Fruit fly (Drosophila melanogaster) whole organism, embryonic: ENCODE results near the gene ebd1.

Source experiments
- Awh ChIP-seq: fragments of 200-800 bp; sonication (Bioruptor generic); IDR thresholded peaks from 2 replicates; pipeline ENCODE4, ENCODE4 v1.3.6; 2022; ENCODE audit warnings: missing biosample characterization, missing genetic modification characterization
- BtbVII ChIP-seq: fragments of 200-800 bp; sonication (Bioruptor generic); optimal IDR thresholded peaks from 3 replicates; lab custom pipeline; 2017; ENCODE audit warnings: missing biosample characterization, mild to moderate bottlenecking, missing genetic modification characterization
- CG10274 ChIP-seq: fragments of 200-800 bp; sonication (Bioruptor generic); optimal IDR thresholded peaks from 3 replicates; lab custom pipeline; 2017; ENCODE audit warnings: missing biosample characterization, mild to moderate bottlenecking, missing genetic modification characterization
- CG10321 ChIP-seq: fragments of 200-800 bp; sonication (Bioruptor generic); IDR thresholded peaks from 2 replicates; pipeline ENCODE4 v1.3.6; 2022; ENCODE audit warnings: missing biosample characterization, missing genetic modification characterization
- CG11695 ChIP-seq: fragments of 200-800 bp; sonication (Bioruptor generic); IDR thresholded peaks from 3 replicates; pipeline ENCODE4 v1.3.6; 2022; ENCODE audit warnings: missing biosample characterization, missing genetic modification characterization
- CG1647 ChIP-seq: fragments of 200-800 bp; sonication (Bioruptor generic); optimal IDR thresholded peaks from 3 replicates; lab custom pipeline; 2016; ENCODE audit warnings: missing biosample characterization, missing genetic modification characterization
- CG17385 ChIP-seq: fragments of 200-800 bp; sonication (Bioruptor generic); optimal IDR thresholded peaks from 3 replicates; lab custom pipeline; 2018; ENCODE audit warnings: missing biosample characterization, mild to moderate bottlenecking, missing genetic modification characterization
- CG18619 ChIP-seq: fragments of 200-800 bp; sonication (Bioruptor generic); optimal IDR thresholded peaks from 3 replicates; lab custom pipeline; 2017; ENCODE audit warnings: missing biosample characterization, mild to moderate bottlenecking, missing genetic modification characterization
- CG2199 ChIP-seq: fragments of 200-800 bp; sonication (Bioruptor generic); IDR thresholded peaks from 3 replicates; pipeline ENCODE4 v1.3.6; 2022; ENCODE audit warnings: missing biosample characterization, missing genetic modification characterization
- CG2678 ChIP-seq: fragments of 200-800 bp; sonication (Bioruptor generic); optimal IDR thresholded peaks from 3 replicates; lab custom pipeline; 2019; ENCODE audit warnings: missing biosample characterization, mild to moderate bottlenecking, missing genetic modification characterization, moderate library complexity
- CG3847 ChIP-seq: fragments of 200-800 bp; sonication (Bioruptor generic); IDR thresholded peaks from 2 replicates; pipeline ENCODE4 v1.3.6; 2022; ENCODE audit warnings: missing biosample characterization, missing genetic modification characterization
- CG4820 ChIP-seq: fragments of 200-800 bp; sonication (Bioruptor generic); optimal IDR thresholded peaks from 3 replicates; lab custom pipeline; 2016; ENCODE audit warnings: missing biosample characterization, missing genetic modification characterization
- CG4854 ChIP-seq: fragments of 200-800 bp; sonication (Bioruptor generic); optimal IDR thresholded peaks from 2 replicates; lab custom pipeline; 2016; ENCODE audit warnings: missing biosample characterization, missing genetic modification characterization, inconsistent platforms
- CG5953 ChIP-seq: fragments of 200-800 bp; sonication (Bioruptor generic); IDR thresholded peaks from 2 replicates; pipeline ENCODE4 v1.3.6; 2022; ENCODE audit warnings: missing biosample characterization, missing genetic modification characterization
- CG6689 ChIP-seq: fragments of 200-800 bp; sonication (Bioruptor generic); IDR thresholded peaks from 2 replicates; pipeline ENCODE4 v1.3.6; 2022; ENCODE audit warnings: missing biosample characterization, missing genetic modification characterization
- CG7928 ChIP-seq: fragments of 200-800 bp; sonication (Bioruptor generic); optimal IDR thresholded peaks from 2 replicates; lab custom pipeline; 2017; ENCODE audit warnings: missing biosample characterization, mild to moderate bottlenecking, missing genetic modification characterization
- CG8924 ChIP-seq: fragments of 200-800 bp; optimal IDR thresholded peaks from 3 replicates; lab custom pipeline; 2019; ENCODE audit warnings: missing biosample characterization, mild to moderate bottlenecking, missing genetic modification characterization, moderate library complexity
- D ChIP-seq, 2 experiments: fragments of 200-800 bp in 1 of 2; fragments of >200 bp in 1 of 2; sonication (Bioruptor generic) in 1 of 2; optimal IDR thresholded peaks; 2 replicates in 1 of 2; 3 replicates in 1 of 2; lab custom pipeline; 2017; ENCODE audit warnings: mild to moderate bottlenecking in 1 of 2, missing biosample characterization in 1 of 2, missing genetic modification characterization in 1 of 2, missing genetic modification reagents in 1 of 2
- Ets65A ChIP-seq: fragments of 200-800 bp; sonication (Bioruptor generic); peaks from one replicate; lab custom pipeline; 2016; ENCODE audit warnings: missing biosample characterization, missing genetic modification characterization
- Gug ChIP-seq: fragments of 200-800 bp; sonication (Bioruptor generic); IDR thresholded peaks from 4 replicates; pipeline ENCODE4 v1.3.6; 2022; ENCODE audit warnings: missing biosample characterization, missing genetic modification characterization
- H15 ChIP-seq: fragments of 200-800 bp; sonication (Bioruptor generic); IDR thresholded peaks from 3 replicates; pipeline ENCODE4 v1.3.6; 2022; ENCODE audit warnings: missing biosample characterization, missing genetic modification characterization
- HmgD ChIP-seq: fragments of 200-800 bp; sonication (Bioruptor generic); optimal IDR thresholded peaks from 3 replicates; lab custom pipeline; 2016; ENCODE audit warnings: missing biosample characterization, missing genetic modification characterization
- Hsf ChIP-seq: fragments of 200-800 bp; sonication (Bioruptor generic); optimal IDR thresholded peaks from 3 replicates; lab custom pipeline; 2016; ENCODE audit warnings: missing biosample characterization, missing genetic modification characterization
- Lhr ChIP-seq: fragments of 200-800 bp; sonication (Bioruptor generic); optimal IDR thresholded peaks from 3 replicates; lab custom pipeline; 2017; ENCODE audit warnings: mild to moderate bottlenecking, missing biosample characterization, missing genetic modification reagents, missing genetic modification characterization
- Mrtf ChIP-seq: fragments of 200-800 bp; sonication (Bioruptor generic); IDR thresholded peaks from 3 replicates; pipeline ENCODE4 v1.3.6; 2022; ENCODE audit warnings: missing biosample characterization, missing genetic modification characterization
- Myb ChIP-seq: fragments of 200-800 bp; sonication (Bioruptor generic); optimal IDR thresholded peaks from 2 replicates; lab custom pipeline; 2016; ENCODE audit warnings: missing biosample characterization, missing genetic modification characterization
- NK7.1 ChIP-seq: fragments of 200-800 bp; sonication (Bioruptor generic); optimal IDR thresholded peaks from 3 replicates; lab custom pipeline; 2016; ENCODE audit warnings: missing biosample characterization, missing genetic modification characterization
- Taf1 ChIP-seq: fragments of 200-800 bp; sonication (Bioruptor generic); IDR thresholded peaks from 2 replicates; pipeline ENCODE4 v1.3.6; 2022; ENCODE audit warnings: missing biosample characterization, missing genetic modification characterization
- Xbp1 ChIP-seq: fragments of 200-800 bp; sonication (Bioruptor generic); optimal IDR thresholded peaks from 3 replicates; lab custom pipeline; 2016; ENCODE audit warnings: missing biosample characterization, mild to moderate bottlenecking, missing genetic modification characterization
- bab2 ChIP-seq: fragments of 200-800 bp; sonication (Bioruptor generic); optimal IDR thresholded peaks from 2 replicates; lab custom pipeline; 2016; ENCODE audit warnings: missing biosample characterization, missing genetic modification characterization
- chinmo ChIP-seq: fragments of 200-800 bp; sonication (Bioruptor generic); IDR thresholded peaks from 4 replicates; pipeline ENCODE4 v1.3.6; 2022; ENCODE audit warnings: missing biosample characterization, missing genetic modification characterization; ENCODE audit not compliant: partially characterized antibody
- dysf ChIP-seq: fragments of 200-800 bp; sonication (Bioruptor generic); IDR thresholded peaks from 3 replicates; pipeline ENCODE4 v1.3.6; 2022; ENCODE audit warnings: missing biosample characterization, missing genetic modification characterization
- fd102C ChIP-seq: fragments of 200-800 bp; sonication (Bioruptor generic); optimal IDR thresholded peaks from 2 replicates; lab custom pipeline; 2018; ENCODE audit warnings: missing biosample characterization, mild to moderate bottlenecking, missing genetic modification characterization, moderate library complexity
- fd64A ChIP-seq: fragments of 200-800 bp; sonication (Bioruptor generic); optimal IDR thresholded peaks from 3 replicates; lab custom pipeline; 2018; ENCODE audit warnings: missing biosample characterization, mild to moderate bottlenecking, missing genetic modification characterization
- ftz-f1 ChIP-seq: fragments of 200-800 bp; sonication (Bioruptor generic); optimal IDR thresholded peaks from 2 replicates; lab custom pipeline; 2016; ENCODE audit warnings: missing biosample characterization, missing genetic modification characterization
- gcm ChIP-seq: fragments of 200-800 bp; sonication (Bioruptor generic); optimal IDR thresholded peaks from 2 replicates; lab custom pipeline; 2019; ENCODE audit warnings: missing biosample characterization, mild to moderate bottlenecking, missing genetic modification characterization, moderate library complexity
- gfzf ChIP-seq: fragments of 200-800 bp; sonication (Bioruptor generic); optimal IDR thresholded peaks from 2 replicates; lab custom pipeline; 2016; ENCODE audit warnings: missing biosample characterization, mild to moderate bottlenecking, missing genetic modification characterization, moderate library complexity
- hb ChIP-seq: fragments of 200-800 bp; sonication (Bioruptor generic); IDR thresholded peaks from 3 replicates; pipeline ENCODE4 v1.3.6; 2022; ENCODE audit warnings: missing biosample characterization, missing genetic modification characterization; ENCODE audit not compliant: partially characterized antibody
- lbe ChIP-seq: fragments of 200-800 bp; sonication (Bioruptor generic); optimal IDR thresholded peaks from 2 replicates; lab custom pipeline; 2016; ENCODE audit warnings: missing biosample characterization, mild to moderate bottlenecking, missing genetic modification characterization
- maf-S ChIP-seq: fragments of 200-800 bp; sonication (Bioruptor generic); optimal IDR thresholded peaks from 2 replicates; lab custom pipeline; 2016; ENCODE audit warnings: missing biosample characterization, missing genetic modification characterization
- nerfin-2 ChIP-seq: fragments of 200-800 bp; sonication (Bioruptor generic); IDR thresholded peaks from 2 replicates; pipeline ENCODE4 v1.3.6; 2022; ENCODE audit warnings: missing biosample characterization, missing genetic modification characterization; ENCODE audit not compliant: partially characterized antibody
- nom ChIP-seq: fragments of 200-800 bp; sonication (Bioruptor generic); optimal IDR thresholded peaks from 2 replicates; lab custom pipeline; 2017; ENCODE audit warnings: missing biosample characterization, missing genetic modification characterization, mild to moderate bottlenecking, moderate library complexity, missing genetic modification reagents
- peb ChIP-seq: fragments of 200-800 bp; sonication (Bioruptor generic); IDR thresholded peaks from 2 replicates; pipeline ENCODE4 v1.3.6; 2022; ENCODE audit warnings: missing biosample characterization, missing genetic modification characterization
- ro ChIP-seq: fragments of 200-800 bp; sonication (Bioruptor generic); IDR thresholded peaks from 2 replicates; pipeline ENCODE4 v1.3.6; 2022; ENCODE audit warnings: missing biosample characterization, missing genetic modification characterization
- salm ChIP-seq: fragments of 200-800 bp; sonication (Bioruptor generic); optimal IDR thresholded peaks from 2 replicates; lab custom pipeline; 2018; ENCODE audit warnings: missing biosample characterization, mild to moderate bottlenecking, missing genetic modification characterization
- sc ChIP-seq, 3 experiments: fragments of >200 bp in 2 of 3; fragments of 200-800 bp in 1 of 3; sonication (Bioruptor generic) in 1 of 3; optimal IDR thresholded peaks; 2 replicates in 2 of 3; 3 replicates in 1 of 3; lab custom pipeline; 2017; ENCODE audit warnings: mild to moderate bottlenecking in 1 of 3, missing biosample characterization in 1 of 3, missing genetic modification characterization in 1 of 3, missing genetic modification reagents in 1 of 3
- stc ChIP-seq: fragments of 200-800 bp; sonication (Bioruptor generic); IDR thresholded peaks from 2 replicates; pipeline ENCODE4 v1.3.6; 2022; ENCODE audit warnings: missing biosample characterization, missing genetic modification characterization
- tio ChIP-seq: fragments of 200-800 bp; sonication (Bioruptor generic); optimal IDR thresholded peaks from 2 replicates; lab custom pipeline; 2017; ENCODE audit warnings: missing biosample characterization, missing genetic modification characterization, inconsistent platforms
- toy ChIP-seq: fragments of 200-800 bp; sonication (Bioruptor generic); IDR thresholded peaks from 2 replicates; pipeline ENCODE4 v1.3.6; 2022; ENCODE audit warnings: missing biosample characterization, missing genetic modification characterization
- tup ChIP-seq: fragments of 200-800 bp; sonication (Bioruptor generic); optimal IDR thresholded peaks from 2 replicates; lab custom pipeline; 2016; ENCODE audit warnings: missing biosample characterization, mild to moderate bottlenecking, missing genetic modification characterization, moderate library complexity

ebd1 gene

DNA sequence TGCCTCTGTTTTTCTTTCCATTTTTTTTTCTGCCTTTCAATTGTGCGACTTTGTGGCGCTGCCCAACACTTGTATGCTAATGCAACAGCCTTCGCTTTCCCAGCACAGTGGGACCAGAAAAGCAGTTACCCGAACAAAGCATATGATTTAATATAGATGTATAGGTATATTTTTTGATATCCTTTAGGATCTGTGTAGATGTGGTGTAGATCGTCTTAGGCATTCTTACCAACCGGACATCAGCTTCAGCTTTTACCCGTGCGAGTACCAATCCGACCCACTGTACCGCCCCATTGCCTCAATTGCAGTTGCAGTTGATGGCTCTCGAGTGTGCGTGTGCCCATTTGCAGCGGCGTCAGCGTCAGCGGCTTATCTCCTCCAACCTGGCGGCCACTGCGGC lies 48.9 kb downstream of the ebd1 start (continued):
- TF ChIP-seq Awh (GFP tag; lab: Robert Waterston, UW) (peak; percentile 74), CG7928 (GFP tag; lab: Kevin White, UChicago) (no peak), CG10274 (GFP tag; lab: Kevin White, UChicago) (no peak), toy (GFP tag; lab: Robert Waterston, UW) (no peak), Xbp1 (GFP tag; lab: Kevin White, UChicago) (peak; percentile 78), tup (GFP tag; lab: Kevin White, UChicago) (no peak), CG4854 (GFP tag; lab: Kevin White, UChicago) (peak; percentile 29), CG5953 (GFP tag; lab: Robert Waterston, UW) (peak; percentile 57; the same call in 1 of the 2 replicates), gcm (GFP tag; lab: Kevin White, UChicago) (peak; percentile 45), CG11695 (0 out of 3 replicates have a peak, but pooled peaks have one; percentile 25), Myb (GFP tag; lab: Kevin White, UChicago) (peak; percentile 2), H15 (GFP tag; lab: Robert Waterston, UW) (peak; percentile 57; the same call in 1 of the 3 replicates), CG1647 (GFP tag; lab: Kevin White, UChicago) (no peak), chinmo (no peak), CG6689 (GFP tag; lab: Robert Waterston, UW) (peak; percentile 72), nom (GFP tag; lab: Kevin White, UChicago) (no peak), CG8924 (peak; percentile 40), fd102C (GFP tag; lab: Kevin White, UChicago) (no peak), Hsf (peak; percentile 57), nerfin-2 (GFP tag; lab: Robert Waterston, UW) (no peak), CG10321 (GFP tag; lab: Robert Waterston, UW) (no peak), peb (peak; percentile 46; the same call in 1 of the 2 replicates), CG2199 (GFP tag; lab: Robert Waterston, UW) (0 out of 3 replicates have a peak, but pooled peaks have one; percentile 7), ftz-f1 (no peak), Mrtf (GFP tag; lab: Robert Waterston, UW) (peak; percentile 72; the same call in 2 of the 3 replicates), tio (peak; percentile 58), Gug (GFP tag; lab: Robert Waterston, UW) (peak; percentile 62; the same call in 3 of the 4 replicates), maf-S (GFP tag; lab: Kevin White, UChicago) (peak; percentile 31), Ets65A (GFP tag; lab: Kevin White, UChicago) (peak; percentile 3), ro (GFP tag; lab: Robert Waterston, UW) (peak; percentile 21; the same call in 1 of the 2 replicates), HmgD (GFP tag; lab: Kevin White, UChicago) (no peak), salm (tag; lab: Kevin White, UChicago) (peak; percentile 59), lbe (GFP tag; lab: Kevin White, UChicago) (no peak), D (optimal IDR thresholded peaks at IDR 0.05; lab: Kevin White, UChicago) (no peak), D (GFP tag; optimal IDR thresholded peaks at IDR 0.05; lab: Kevin White, UChicago) (peak; percentile 73), bab2 (GFP tag; lab: Kevin White, UChicago) (peak; percentile 47), fd64A (GFP tag; lab: Kevin White, UChicago) (peak; percentile 47), CG17385 (GFP tag; lab: Kevin White, UChicago) (peak; percentile 43), NK7.1 (GFP tag; lab: Kevin White, UChicago) (no peak), gfzf (GFP tag; lab: Kevin White, UChicago) (no peak), hb (GFP tag; lab: Robert Waterston, UW) (no peak), CG3847 (no peak), BtbVII (peak; percentile 21), sc (optimal IDR thresholded peaks at IDR 0.05; lab: Kevin White, UChicago) (no peak), sc (GFP tag; optimal IDR thresholded peaks at IDR 0.05; lab: Kevin White, UChicago) (peak; percentile 67), CG4820 (peak; percentile 71), dysf (GFP tag; lab: Robert Waterston, UW) (peak; percentile 62; the same call in 2 of the 3 replicates), Taf1 (GFP tag; lab: Robert Waterston, UW) (0 out of 2 replicates have a peak, but pooled peaks have one; percentile 9), CG2678 (tag; lab: Kevin White, UChicago) (peak; percentile 59), Lhr (peak; percentile 43), stc (GFP tag; lab: Robert Waterston, UW) (peak; percentile 24; the same call in 1 of the 2 replicates), CG18619 (GFP tag; lab: Kevin White, UChicago) (peak; percentile 40)
